Worm (Caenorhabditis elegans): ENCODE results near the gene F26A1.3.

F26A1.3 gene

ce11 chrIII:4863127-4863526 lies 36.4 kb downstream of the F26A1.3 start, which contains the start of gene coq-8:
coq-8 (plus strand) TSS chrIII:4863427.
- TF ChIP-seq ama-1 (optimal IDR thresholded peaks at IDR 0.05) (no peak), aly-2 (tag; optimal IDR thresholded peaks at IDR 0.05) (no peak), mes-2 (tag; optimal IDR thresholded peaks at IDR 0.05; ENCODE audit: poor library complexity, severe bottlenecking) (no peak), ceh-44 (GFP tag; IDR thresholded peaks at IDR 0.05) (no peak), nhr-28 (tag; optimal IDR thresholded peaks at IDR 0.05) (no peak), dpl-1 (GFP tag; optimal IDR thresholded peaks at IDR 0.05) (no peak), lin-29 (GFP tag; IDR thresholded peaks at IDR 0.05) (no peak), ctbp-1 (GFP tag; IDR thresholded peaks at IDR 0.05) (no peak), ceh-32 (tag; optimal IDR thresholded peaks at IDR 0.05; ENCODE audit: poor library complexity) (no peak), F44E2.7 (GFP tag; IDR thresholded peaks at IDR 0.05) (no peak), Y75B8A.6 (GFP tag; IDR thresholded peaks at IDR 0.05) (no peak), nhr-48 (tag; optimal IDR thresholded peaks at IDR 0.05) (no peak), php-3 (GFP tag; IDR thresholded peaks at IDR 0.05) (no peak), R02D3.7 (tag; optimal IDR thresholded peaks at IDR 0.05) (no peak), lim-7 (GFP tag; IDR thresholded peaks at IDR 0.05) (no peak), aha-1 (tag) (no peak)

- no peak for TF ChIP-seq mxl-3 (GFP tag; optimal IDR thresholded peaks at IDR 0.05)
- TF ChIP-seq unc-130 (GFP tag; optimal IDR thresholded peaks at IDR 0.05), result no peak
Observed at ce11 chrIII:4866762-4867161, 40.1 kb downstream of the F26A1.3 start, which contains the start of gene C35D10.17. C35D10.17 (plus strand) TSS chrIII:4867062.

DNA sequence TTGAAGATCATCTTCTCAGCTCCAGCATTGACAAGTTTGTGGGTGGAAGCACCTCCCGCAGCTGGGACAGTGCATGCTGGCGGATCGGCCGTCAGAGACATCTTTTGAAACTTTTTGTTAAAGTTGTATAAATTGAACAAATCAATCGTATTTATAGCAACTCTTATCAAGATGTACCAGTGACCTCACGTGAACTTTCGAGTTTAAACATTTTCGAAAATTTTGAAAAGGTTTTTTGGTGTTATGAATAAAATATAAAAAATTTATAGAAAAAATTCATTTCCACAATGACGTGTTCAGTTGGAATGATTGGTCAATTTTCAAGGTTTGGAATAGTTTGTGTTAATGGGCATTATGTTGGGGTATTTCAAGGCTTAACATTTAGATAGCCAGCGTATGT lies 41.9 kb downstream of the F26A1.3 start, which contains the start of the genes msd-4 and C35D10.3:
Gene msd-4 (minus strand): TSS at position 101 of the 400 bp plus-strand sequence.
Gene C35D10.3 (plus strand): TSS at position 279 of the 400 bp plus-strand sequence.
- no peak for TF ChIP-seq zag-1 (tag; optimal IDR thresholded peaks at IDR 0.05)
- TF ChIP-seq rbr-2 (tag; optimal IDR thresholded peaks at IDR 0.05), result no peak
- no peak for TF ChIP-seq nhr-111 (GFP tag; optimal IDR thresholded peaks at IDR 0.05)
- TF ChIP-seq aly-2 (tag; optimal IDR thresholded peaks at IDR 0.05), result no peak
- TF ChIP-seq lin-15B (tag; optimal IDR thresholded peaks at IDR 0.05), result no peak
- TF ChIP-seq unc-62 (GFP tag; optimal IDR thresholded peaks at IDR 0.05 in 1 of 2), result no peak
- TF ChIP-seq unc-62 (tag; optimal IDR thresholded peaks at IDR 0.05), result no peak
- no peak for TF ChIP-seq sdz-12 (GFP tag; optimal IDR thresholded peaks at IDR 0.05)
- no peak for TF ChIP-seq zip-11 (GFP tag; IDR thresholded peaks at IDR 0.05)
- no peak for TF ChIP-seq egl-27 (tag; optimal IDR thresholded peaks at IDR 0.05)
- no peak for TF ChIP-seq pha-4 (GFP tag; IDR thresholded peaks at IDR 0.05)
- no peak for TF ChIP-seq pha-4 (tag; optimal IDR thresholded peaks at IDR 0.05)
- no peak for TF ChIP-seq daf-8 (GFP tag; IDR thresholded peaks at IDR 0.05)
- TF ChIP-seq tag-97 (GFP tag; IDR thresholded peaks at IDR 0.05), result no peak
- TF ChIP-seq lin-29 (GFP tag; IDR thresholded peaks at IDR 0.05), result no peak
- no peak for TF ChIP-seq ctbp-1 (GFP tag; IDR thresholded peaks at IDR 0.05)
- no peak for TF ChIP-seq nhr-11 (tag; optimal IDR thresholded peaks at IDR 0.05)
- TF ChIP-seq lin-39 (tag; optimal IDR thresholded peaks at IDR 0.05), result no peak
- TF ChIP-seq hlh-30 (tag; optimal IDR thresholded peaks at IDR 0.05; ENCODE audit: insufficient read depth), result no peak
- TF ChIP-seq F26F4.8 (GFP tag; conservative IDR thresholded peaks at IDR 0.05), result no peak

DNA sequence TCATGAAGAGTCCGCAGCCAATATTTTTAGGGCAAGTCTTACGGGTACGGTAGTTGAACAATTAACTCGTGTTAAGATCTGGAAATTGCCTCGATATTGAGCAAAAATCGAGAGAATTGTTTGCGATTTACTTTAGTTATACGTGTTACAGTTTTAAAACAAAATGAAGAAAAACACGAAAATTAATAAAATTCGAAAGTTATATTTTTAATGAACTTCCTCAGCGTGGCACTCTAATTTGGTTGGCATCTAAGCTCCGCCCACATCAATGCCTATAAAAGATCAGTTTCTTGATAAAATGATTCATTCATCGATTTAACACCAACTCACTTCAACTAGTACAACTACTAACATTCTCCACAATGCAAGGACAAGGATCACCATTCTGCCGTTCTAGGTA lies 43.8 kb downstream of the F26A1.3 start, which contains the start of gene gipc-1:
Gene gipc-1 (plus strand): TSS at position 301 of the 400 bp plus-strand sequence.
- TF ChIP-seq ceh-32 (tag; optimal IDR thresholded peaks at IDR 0.05; ENCODE audit: poor library complexity), result no peak
- TF ChIP-seq zag-1 (tag; optimal IDR thresholded peaks at IDR 0.05), result no peak
- no peak for TF ChIP-seq vab-7 (GFP tag; IDR thresholded peaks at IDR 0.05)
- TF ChIP-seq unc-39 (tag; optimal IDR thresholded peaks at IDR 0.05), result no peak
- TF ChIP-seq dmd-8 (GFP tag; IDR thresholded peaks at IDR 0.05), result no peak
- no peak for TF ChIP-seq saeg-2 (GFP tag; IDR thresholded peaks at IDR 0.05)
- TF ChIP-seq ceh-28 (tag; optimal IDR thresholded peaks at IDR 0.05), result no peak
- TF ChIP-seq nhr-76 (tag; optimal IDR thresholded peaks at IDR 0.05), result no peak
- no peak for TF ChIP-seq attf-4 (tag; optimal IDR thresholded peaks at IDR 0.05)
- TF ChIP-seq ZK546.5 (tag; optimal IDR thresholded peaks at IDR 0.05), result no peak
- TF ChIP-seq lin-15B (tag; optimal IDR thresholded peaks at IDR 0.05), result no peak
- TF ChIP-seq unc-62 (GFP tag; optimal IDR thresholded peaks at IDR 0.05 in 1 of 2), result no peak
- TF ChIP-seq unc-62 (tag; optimal IDR thresholded peaks at IDR 0.05), result no peak
- TF ChIP-seq hmg-1.1 (GFP tag; IDR thresholded peaks at IDR 0.05), result no peak
- no peak for TF ChIP-seq ceh-82 (tag; optimal IDR thresholded peaks at IDR 0.05)
